Worm (Caenorhabditis elegans) whole organism, L3 larva: ENCODE results near the gene ttr-35.

Source experiments
- ZK546.5 ChIP-seq: sonication (generic microtip); optimal IDR thresholded peaks from 2 replicates; lab custom pipeline; 2017; ENCODE audit warnings: missing biosample characterization, missing genetic modification characterization
- ama-1 ChIP-seq: fragments of 150-350 bp; optimal IDR thresholded peaks from 2 replicates; lab custom pipeline; 2018
- ceh-16 ChIP-seq: sonication (generic microtip); optimal IDR thresholded peaks from 2 replicates; lab custom pipeline; 2017; ENCODE audit warnings: missing biosample characterization, missing genetic modification characterization
- ceh-28 ChIP-seq: fragments of 150-350 bp; optimal IDR thresholded peaks from 2 replicates; lab custom pipeline; 2014; ENCODE audit warnings: missing biosample characterization, missing genetic modification reagents, missing genetic modification characterization
- ceh-82 ChIP-seq: fragments of 150-350 bp; optimal IDR thresholded peaks from 2 replicates; lab custom pipeline; 2014; ENCODE audit warnings: missing biosample characterization, missing genetic modification characterization
- daf-12 ChIP-seq: fragments of 150-350 bp; optimal IDR thresholded peaks from 2 replicates; lab custom pipeline; 2014; ENCODE audit warnings: missing biosample characterization, missing genetic modification reagents, missing genetic modification characterization
- egl-27 ChIP-seq: sonication (generic microtip); optimal IDR thresholded peaks from 4 replicates; lab custom pipeline; 2017; ENCODE audit warnings: missing biosample characterization, missing genetic modification reagents, missing genetic modification characterization
- elt-2 ChIP-seq: sonication (generic microtip); optimal IDR thresholded peaks from 2 replicates; lab custom pipeline; 2016; ENCODE audit warnings: missing genetic modification reagents, mild to moderate bottlenecking, missing genetic modification characterization, missing compliant biosample characterization
- eor-1 ChIP-seq, 2 experiments: fragments of 150-350 bp; optimal IDR thresholded peaks; 2 replicates each; lab custom pipeline; 2014 to 2018; ENCODE audit warnings: missing biosample characterization in 2 of 2, missing genetic modification characterization in 2 of 2
- fkh-10 ChIP-seq: sonication (generic microtip); optimal IDR thresholded peaks from 2 replicates; lab custom pipeline; 2017; ENCODE audit warnings: missing biosample characterization, missing genetic modification reagents, missing genetic modification characterization
- jun-1 ChIP-seq: fragments of 150-350 bp; optimal IDR thresholded peaks from 2 replicates; lab custom pipeline; 2014; ENCODE audit warnings: missing biosample characterization, missing genetic modification reagents, missing genetic modification characterization
- mml-1 ChIP-seq: fragments of 150-350 bp; sonication (generic microtip); optimal IDR thresholded peaks from 3 replicates; lab custom pipeline; 2014; ENCODE audit warnings: missing biosample characterization, missing genetic modification characterization
- nhr-12 ChIP-seq: fragments of 150-350 bp; optimal IDR thresholded peaks from 2 replicates; lab custom pipeline; 2014; ENCODE audit warnings: missing biosample characterization, missing genetic modification characterization
- nhr-23 ChIP-seq: fragments of 150-350 bp; optimal IDR thresholded peaks from 2 replicates; lab custom pipeline; 2014; ENCODE audit warnings: missing biosample characterization, missing genetic modification reagents, missing genetic modification characterization
- nhr-237 ChIP-seq: fragments of 150-350 bp; optimal IDR thresholded peaks from 2 replicates; lab custom pipeline; 2014; ENCODE audit warnings: missing biosample characterization, missing genetic modification characterization
- nhr-25 ChIP-seq: sonication (generic microtip); optimal IDR thresholded peaks from 2 replicates; lab custom pipeline; 2017; ENCODE audit warnings: missing biosample characterization, missing genetic modification characterization
- nhr-28 ChIP-seq: fragments of 150-350 bp; optimal IDR thresholded peaks from 2 replicates; lab custom pipeline; 2014; ENCODE audit warnings: missing biosample characterization, missing genetic modification characterization
- nhr-43 ChIP-seq: sonication (generic microtip); optimal IDR thresholded peaks from 2 replicates; lab custom pipeline; 2016; ENCODE audit warnings: mild to moderate bottlenecking, missing genetic modification characterization, missing compliant biosample characterization; ENCODE audit not compliant: poor library complexity, severe bottlenecking
- nhr-67 ChIP-seq: fragments of 150-350 bp; optimal IDR thresholded peaks from 2 replicates; lab custom pipeline; 2014; ENCODE audit warnings: missing biosample characterization, missing genetic modification characterization
- nhr-77 ChIP-seq: fragments of 150-350 bp; optimal IDR thresholded peaks from 2 replicates; lab custom pipeline; 2014; ENCODE audit warnings: missing biosample characterization, missing genetic modification characterization
- pha-4 ChIP-seq: fragments of 150-350 bp; optimal IDR thresholded peaks from 2 replicates; lab custom pipeline; 2014; ENCODE audit warnings: missing biosample characterization, missing genetic modification reagents, missing genetic modification characterization
- pqm-1 ChIP-seq: fragments of 150-350 bp; optimal IDR thresholded peaks from 2 replicates; lab custom pipeline; 2017; ENCODE audit warnings: missing biosample characterization, missing genetic modification characterization, inconsistent platforms
- skn-1 ChIP-seq: fragments of 150-350 bp; optimal IDR thresholded peaks from 2 replicates; lab custom pipeline; 2014; ENCODE audit warnings: missing biosample characterization, missing genetic modification characterization
- snpc-4 ChIP-seq: fragments of 150-350 bp; optimal IDR thresholded peaks from 2 replicates; lab custom pipeline; 2014; ENCODE audit warnings: missing biosample characterization, missing genetic modification characterization
- unc-62 ChIP-seq: fragments of 150-350 bp; sonication (generic microtip); optimal IDR thresholded peaks from 4 replicates; lab custom pipeline; 2014; ENCODE audit warnings: missing biosample characterization, missing genetic modification reagents, missing genetic modification characterization
- zag-1 ChIP-seq: fragments of 150-350 bp; optimal IDR thresholded peaks from 2 replicates; lab custom pipeline; 2014; ENCODE audit warnings: missing biosample characterization, missing genetic modification characterization
- ztf-11 ChIP-seq: fragments of 150-350 bp; optimal IDR thresholded peaks from 2 replicates; lab custom pipeline; 2014; ENCODE audit warnings: missing biosample characterization, missing genetic modification characterization

Gene ttr-35

ce11 chrX:6517025-6517770 lies 5.1 kb downstream of the ttr-35 start:
- TF ChIP-seq ZK546.5 (tag; lab: Kevin White, UChicago) (no peak), skn-1 (tag; lab: Kevin White, UChicago) (peak; percentile 47), pha-4 (tag; lab: Kevin White, UChicago) (peak; percentile 2), pqm-1 (tag; lab: Kevin White, UChicago) (peak; percentile 22), elt-2 (tag; lab: Kevin White, UChicago) (peak; percentile 96)

- no peak for TF ChIP-seq nhr-77
- TF ChIP-seq pha-4 (tag; lab: Kevin White, UChicago) = peak; percentile 43
- no peak for TF ChIP-seq ZK546.5 (tag; lab: Kevin White, UChicago)
- no peak for TF ChIP-seq zag-1 (tag; lab: Kevin White, UChicago)
- TF ChIP-seq nhr-237 = no peak
- peak; percentile 48 for TF ChIP-seq jun-1 (tag; lab: Kevin White, UChicago)
- no peak for TF ChIP-seq snpc-4
- peak; percentile 39 for TF ChIP-seq ceh-28 (tag; lab: Kevin White, UChicago)
- peak; percentile 97 for TF ChIP-seq pqm-1 (tag; lab: Kevin White, UChicago)
- TF ChIP-seq elt-2 (tag; lab: Kevin White, UChicago) = peak; percentile 99
- no peak for TF ChIP-seq nhr-67 (tag; lab: Kevin White, UChicago)
- TF ChIP-seq egl-27 (tag; lab: Kevin White, UChicago) = no peak
- TF ChIP-seq nhr-28 (tag; lab: Kevin White, UChicago) = no peak
- TF ChIP-seq unc-62 (GFP tag; lab: Kevin White, UChicago) = no peak
- no peak for TF ChIP-seq nhr-43 (tag; lab: Kevin White, UChicago)
- TF ChIP-seq skn-1 (tag; lab: Kevin White, UChicago) = no peak
- no peak for TF ChIP-seq eor-1 (tag; optimal IDR thresholded peaks at IDR 0.05; lab: Kevin White, UChicago)
- no peak for TF ChIP-seq daf-12 (tag; lab: Kevin White, UChicago)
- TF ChIP-seq, all 47 proteins: peak for 5
Measured at ce11 chrX:6518537-6518936, 6.5 kb downstream of the ttr-35 start, which contains the start of gene ets-4. Gene ets-4, plus strand, starts transcription at chrX:6518883.

ce11 chrX:6519473-6519872 lies 7.4 kb downstream of the ttr-35 start:
- TF ChIP-seq pqm-1 (tag; lab: Kevin White, UChicago) = peak; percentile 45
- peak; percentile 65 for TF ChIP-seq elt-2 (tag; lab: Kevin White, UChicago)
- peak; percentile 29 for TF ChIP-seq pha-4 (tag; lab: Kevin White, UChicago)
- TF ChIP-seq fkh-10 = no peak
- no peak for TF ChIP-seq nhr-23 (tag; lab: Kevin White, UChicago)

- no peak for TF ChIP-seq jun-1 (tag; lab: Kevin White, UChicago)
- peak; percentile 79 for TF ChIP-seq nhr-23 (tag; lab: Kevin White, UChicago)
Measured at ce11 chrX:6519946-6520345, 7.9 kb downstream of the ttr-35 start.

- TF ChIP-seq pqm-1 (tag; lab: Kevin White, UChicago) = peak; percentile 41
- TF ChIP-seq skn-1 (tag; lab: Kevin White, UChicago) = peak; percentile 82
- peak; percentile 80 for TF ChIP-seq elt-2 (tag; lab: Kevin White, UChicago)
- TF ChIP-seq nhr-43 (tag; lab: Kevin White, UChicago) = peak; percentile 5
- TF ChIP-seq ceh-82 (tag; lab: Kevin White, UChicago) = no peak
- TF ChIP-seq mml-1 (tag; lab: Kevin White, UChicago) = no peak
- TF ChIP-seq snpc-4 = no peak
- TF ChIP-seq ceh-16 = no peak
- no peak for TF ChIP-seq nhr-25 (tag; lab: Kevin White, UChicago)
Measured at ce11 chrX:6520644-6521043, 8.6 kb downstream of the ttr-35 start.

- no peak for TF ChIP-seq fkh-10
- peak; percentile 36 for TF ChIP-seq pha-4 (tag; lab: Kevin White, UChicago)
- TF ChIP-seq elt-2 (tag; lab: Kevin White, UChicago) = peak; percentile 93
- TF ChIP-seq ama-1 (lab: Kevin White, UChicago) = peak; percentile 15
- TF ChIP-seq jun-1 (tag; lab: Kevin White, UChicago) = peak; percentile 59
- no peak for TF ChIP-seq nhr-12 (tag; lab: Kevin White, UChicago)
- no peak for TF ChIP-seq ztf-11 (tag; lab: Kevin White, UChicago)
- TF ChIP-seq pqm-1 (tag; lab: Kevin White, UChicago) = peak; percentile 90
- no peak for TF ChIP-seq ceh-16
Measured at ce11 chrX:6522634-6523070, 10.6 kb downstream of the ttr-35 start.
